Worm (Caenorhabditis elegans) whole organism, young adult: Measurements from ENCODE around the gene R11E3.1.

ENCODE experiments used
- B0035.1 ChIP-seq: sonication (generic microtip); optimal IDR thresholded peaks from 2 replicates; lab custom pipeline; 2016; ENCODE audit warnings: missing genetic modification characterization, mild to moderate bottlenecking, missing compliant biosample characterization, missing genotype, missing genetic modification reagents
- F22D6.2 ChIP-seq: sonication (generic microtip); optimal IDR thresholded peaks from 2 replicates; lab custom pipeline; 2016; ENCODE audit warnings: mild to moderate bottlenecking, missing genetic modification characterization, missing compliant biosample characterization
- F33H1.4 ChIP-seq: fragments of 200-800 bp; sonication (Bioruptor generic); IDR thresholded peaks from 2 replicates; pipeline ENCODE4 v1.3.6; 2022; ENCODE audit warnings: missing genetic modification reagents, missing genetic modification characterization, missing compliant biosample characterization
- F37B4.10 ChIP-seq: fragments of 200-800 bp; sonication (Bioruptor generic); IDR thresholded peaks from 2 replicates; pipeline ENCODE4 v1.3.6; 2022; ENCODE audit warnings: missing genetic modification characterization, missing compliant biosample characterization
- F57A8.1 ChIP-seq: fragments of 200-800 bp; sonication (Bioruptor generic); optimal IDR thresholded peaks from 2 replicates; lab custom pipeline; 2018; ENCODE audit warnings: mild to moderate bottlenecking, missing genetic modification characterization, moderate library complexity, missing compliant biosample characterization
- F57C9.4 ChIP-seq: sonication (generic microtip); optimal IDR thresholded peaks from 2 replicates; lab custom pipeline; 2017; ENCODE audit warnings: mild to moderate bottlenecking, missing genetic modification characterization, missing compliant biosample characterization
- K11D2.4 ChIP-seq: fragments of 200-800 bp; sonication (Bioruptor generic); IDR thresholded peaks from 2 replicates; pipeline ENCODE4 v1.3.6; 2022; ENCODE audit warnings: missing genetic modification reagents, missing genetic modification characterization, missing compliant biosample characterization
- K12H6.12 ChIP-seq: fragments of 200-800 bp; sonication (Bioruptor generic); optimal IDR thresholded peaks from 2 replicates; lab custom pipeline; 2018; ENCODE audit warnings: mild to moderate bottlenecking, missing genetic modification characterization, missing compliant biosample characterization
- T26A5.8 ChIP-seq: sonication (generic microtip); optimal IDR thresholded peaks from 2 replicates; lab custom pipeline; 2016; ENCODE audit warnings: missing genetic modification characterization, missing compliant biosample characterization
- Y56A3A.18 ChIP-seq: fragments of 200-800 bp; sonication (Bioruptor generic); IDR thresholded peaks from 2 replicates; pipeline ENCODE4 v1.3.6; 2022; ENCODE audit warnings: missing genetic modification reagents, missing genetic modification characterization, missing compliant biosample characterization
- Y79H2A.3 ChIP-seq: fragments of 200-800 bp; sonication (Bioruptor generic); conservative IDR thresholded peaks from 2 replicates; pipeline ENCODE4 v1.3.6; 2022; ENCODE audit warnings: missing genetic modification reagents, missing genetic modification characterization, missing compliant biosample characterization
- akir-1 ChIP-seq: fragments of 200-800 bp; sonication (Bioruptor generic); optimal IDR thresholded peaks from 2 replicates; lab custom pipeline; 2018; ENCODE audit warnings: mild to moderate bottlenecking, missing genetic modification characterization, moderate library complexity, missing compliant biosample characterization
- ama-1 ChIP-seq, 3 experiments: fragments of 150-350 bp in 1 of 3; sonication (generic microtip) in 2 of 3; optimal IDR thresholded peaks; 2 replicates each; lab custom pipeline; 2014 to 2018; ENCODE audit warnings: missing biosample characterization in 2 of 3, missing genetic modification characterization in 2 of 3, missing genetic modification reagents in 2 of 3
- atf-7 ChIP-seq: sonication (generic microtip); optimal IDR thresholded peaks from 2 replicates; lab custom pipeline; 2017; ENCODE audit warnings: mild to moderate bottlenecking, missing genetic modification characterization, missing compliant biosample characterization
- bed-1 ChIP-seq: fragments of 200-800 bp; sonication (Bioruptor generic); IDR thresholded peaks from 2 replicates; pipeline ENCODE4 v1.3.6; 2022; ENCODE audit warnings: missing genetic modification reagents, missing genetic modification characterization, missing compliant biosample characterization
- bed-2 ChIP-seq: fragments of 200-800 bp; sonication (Bioruptor generic); IDR thresholded peaks from 2 replicates; pipeline ENCODE4 v1.3.6; 2022; ENCODE audit warnings: missing genetic modification reagents, missing genetic modification characterization, missing compliant biosample characterization
- cebp-1 ChIP-seq, 2 experiments: fragments of 200-800 bp in 1 of 2; sonication (Bioruptor generic) in 1 of 2; sonication (generic microtip) in 1 of 2; IDR thresholded peaks in 1 of 2; optimal IDR thresholded peaks in 1 of 2; 2 replicates each; pipeline versions ENCODE4 v1.3.6 to Lab custom; 2017 to 2022; ENCODE audit warnings: missing compliant biosample characterization in 2 of 2, missing genetic modification characterization in 2 of 2, mild to moderate bottlenecking in 1 of 2, missing genetic modification reagents in 1 of 2, moderate library complexity in 1 of 2
- ceh-100 ChIP-seq: fragments of 200-800 bp; sonication (Bioruptor generic); IDR thresholded peaks from 2 replicates; pipeline ENCODE4 v1.3.6; 2022; ENCODE audit warnings: missing genetic modification reagents, missing genetic modification characterization, missing compliant biosample characterization
- ceh-27 ChIP-seq: fragments of 200-800 bp; sonication (Bioruptor generic); optimal IDR thresholded peaks from 2 replicates; lab custom pipeline; 2018; ENCODE audit warnings: mild to moderate bottlenecking, missing genetic modification characterization, moderate library complexity, missing compliant biosample characterization
- chd-7 ChIP-seq: sonication (generic microtip); optimal IDR thresholded peaks from 2 replicates; lab custom pipeline; 2016; ENCODE audit warnings: mild to moderate bottlenecking, missing genetic modification characterization, moderate library complexity, missing compliant biosample characterization
- die-1 ChIP-seq: sonication (generic microtip); optimal IDR thresholded peaks from 2 replicates; lab custom pipeline; 2016; ENCODE audit warnings: missing genotype, mild to moderate bottlenecking, missing genetic modification characterization, missing compliant biosample characterization
- dox-1 ChIP-seq: fragments of 200-800 bp; sonication (Bioruptor generic); IDR thresholded peaks from 2 replicates; pipeline ENCODE4 v1.3.6; 2022; ENCODE audit warnings: missing genetic modification reagents, missing genetic modification characterization, missing compliant biosample characterization
- dpff-1 ChIP-seq: sonication (generic microtip); optimal IDR thresholded peaks from 2 replicates; lab custom pipeline; 2017; ENCODE audit warnings: mild to moderate bottlenecking, missing genetic modification characterization, missing compliant biosample characterization
- fkh-3 ChIP-seq: sonication (generic microtip); optimal IDR thresholded peaks from 2 replicates; lab custom pipeline; 2016; ENCODE audit warnings: mild to moderate bottlenecking, missing genetic modification characterization, missing compliant biosample characterization
- lag-1 ChIP-seq: fragments of 200-800 bp; sonication (Bioruptor generic); IDR thresholded peaks from 2 replicates; pipeline ENCODE4 v1.3.6; 2022; ENCODE audit warnings: missing genetic modification reagents, missing genetic modification characterization, missing compliant biosample characterization
- let-607 ChIP-seq, 2 experiments: fragments of 200-800 bp in 1 of 2; sonication (Bioruptor generic) in 1 of 2; sonication (generic microtip) in 1 of 2; optimal IDR thresholded peaks; 2 replicates each; lab custom pipeline; 2016 to 2018; ENCODE audit warnings: mild to moderate bottlenecking in 2 of 2, missing compliant biosample characterization in 2 of 2, missing genetic modification characterization in 2 of 2, moderate library complexity in 2 of 2, missing genotype in 1 of 2
- lin-26 ChIP-seq: fragments of 200-800 bp; sonication (Bioruptor generic); IDR thresholded peaks from 2 replicates; pipeline ENCODE4 v1.3.6; 2022; ENCODE audit warnings: missing genetic modification reagents, missing genetic modification characterization, missing compliant biosample characterization
- lin-54 ChIP-seq: fragments of 200-800 bp; sonication (Bioruptor generic); optimal IDR thresholded peaks from 2 replicates; lab custom pipeline; 2018; ENCODE audit warnings: mild to moderate bottlenecking, missing genetic modification characterization, missing compliant biosample characterization
- lir-1 ChIP-seq: fragments of 200-800 bp; sonication (Bioruptor generic); conservative IDR thresholded peaks from 2 replicates; pipeline ENCODE4 v1.3.6; 2022; ENCODE audit warnings: missing genetic modification reagents, missing genetic modification characterization, missing compliant biosample characterization
- lsl-1 ChIP-seq: fragments of 200-800 bp; sonication (Bioruptor generic); optimal IDR thresholded peaks from 2 replicates; lab custom pipeline; 2018; ENCODE audit warnings: mild to moderate bottlenecking, missing genetic modification characterization, moderate library complexity, missing compliant biosample characterization
- lsy-27 ChIP-seq: sonication (generic microtip); optimal IDR thresholded peaks from 2 replicates; lab custom pipeline; 2017; ENCODE audit warnings: missing genetic modification characterization, mild to moderate bottlenecking, missing compliant biosample characterization, antibody characterized with exemption, missing genotype, borderline replicate concordance; ENCODE audit not compliant: insufficient read depth
- madf-3 ChIP-seq: fragments of 200-800 bp; sonication (Bioruptor generic); IDR thresholded peaks from 2 replicates; pipeline ENCODE4 v1.3.6; 2022; ENCODE audit warnings: missing genetic modification reagents, missing genetic modification characterization, missing compliant biosample characterization
- mel-28 ChIP-seq: sonication (generic microtip); optimal IDR thresholded peaks from 2 replicates; lab custom pipeline; 2016; ENCODE audit warnings: borderline replicate concordance, mild to moderate bottlenecking, missing genetic modification characterization, missing compliant biosample characterization
- mes-4 ChIP-seq: sonication (generic microtip); optimal IDR thresholded peaks from 2 replicates; lab custom pipeline; 2016; ENCODE audit warnings: missing genotype, missing genetic modification characterization, missing compliant biosample characterization
- nfya-2 ChIP-seq: fragments of 200-800 bp; sonication (Bioruptor generic); IDR thresholded peaks from 2 replicates; pipeline ENCODE4 v1.3.6; 2022; ENCODE audit warnings: missing genetic modification reagents, missing genetic modification characterization, missing compliant biosample characterization
- nhr-179 ChIP-seq: sonication (generic microtip); optimal IDR thresholded peaks from 2 replicates; lab custom pipeline; 2016; ENCODE audit warnings: mild to moderate bottlenecking, missing genetic modification characterization, missing compliant biosample characterization
- nhr-80 ChIP-seq: sonication (generic microtip); optimal IDR thresholded peaks from 2 replicates; lab custom pipeline; 2016; ENCODE audit warnings: missing genetic modification characterization, missing compliant biosample characterization
- pha-4 ChIP-seq: fragments of 150-350 bp; sonication (generic microtip); optimal IDR thresholded peaks from 2 replicates; lab custom pipeline; 2014; ENCODE audit warnings: missing biosample characterization, missing genetic modification reagents, missing genetic modification characterization
- rcor-1 ChIP-seq: fragments of 200-800 bp; sonication (Bioruptor generic); IDR thresholded peaks from 2 replicates; pipeline ENCODE4 v1.3.6; 2022; ENCODE audit warnings: missing genetic modification reagents, missing genetic modification characterization, missing compliant biosample characterization
- rec-8 ChIP-seq, 2 experiments: sonication (generic microtip); optimal IDR thresholded peaks; 2 replicates each; lab custom pipeline; 2016; ENCODE audit warnings: mild to moderate bottlenecking in 2 of 2, missing genetic modification characterization in 2 of 2, missing genetic modification reagents in 2 of 2, missing genotype in 2 of 2, missing biosample characterization in 1 of 2, missing compliant biosample characterization in 1 of 2, moderate library complexity in 1 of 2
- rpc-1 ChIP-seq, 2 experiments: fragments of 150-350 bp in 1 of 2; sonication (generic microtip) in 1 of 2; optimal IDR thresholded peaks; 2 replicates each; lab custom pipeline; 2014 to 2018; ENCODE audit warnings: missing biosample characterization in 1 of 2, missing genetic modification characterization in 1 of 2, missing genetic modification reagents in 1 of 2, missing genotype in 1 of 2
- snpc-1.1 ChIP-seq: sonication (generic microtip); optimal IDR thresholded peaks from 2 replicates; lab custom pipeline; 2017; ENCODE audit warnings: missing genetic modification characterization, mild to moderate bottlenecking, missing compliant biosample characterization, antibody characterized with exemption, moderate library complexity, missing genotype, missing genetic modification reagents; ENCODE audit not compliant: insufficient read depth
- tbx-9 ChIP-seq: sonication (generic microtip); optimal IDR thresholded peaks from 2 replicates; lab custom pipeline; 2016; ENCODE audit warnings: borderline replicate concordance, missing genetic modification characterization, inconsistent platforms, missing compliant biosample characterization
- unc-62 ChIP-seq: fragments of 150-350 bp; optimal IDR thresholded peaks from 2 replicates; lab custom pipeline; 2014; ENCODE audit warnings: missing biosample characterization, missing genetic modification reagents, missing genetic modification characterization
- ztf-22 ChIP-seq: fragments of 200-800 bp; sonication (Bioruptor generic); optimal IDR thresholded peaks from 2 replicates; lab custom pipeline; 2018; ENCODE audit warnings: mild to moderate bottlenecking, missing genetic modification characterization, moderate library complexity, missing compliant biosample characterization
- ztf-3 ChIP-seq: fragments of 200-800 bp; sonication (Bioruptor generic); optimal IDR thresholded peaks from 2 replicates; lab custom pipeline; 2018; ENCODE audit warnings: mild to moderate bottlenecking, missing genetic modification characterization, missing compliant biosample characterization

Gene R11E3.1

ce11 chrIV:4821054-4821453, 31.5 kb downstream of the R11E3.1 start, which contains the start of gene H06H21.8:
TSS of gene H06H21.8 (minus strand) at chrIV:4821131.
- no peak for TF ChIP-seq tbx-9 (tag; lab: Kevin White, UChicago)
- TF ChIP-seq rec-8 (tag; optimal IDR thresholded peaks at IDR 0.05; lab: Kevin White, UChicago), result no peak
- TF ChIP-seq mel-28, result no peak
- no peak for TF ChIP-seq bed-2
- TF ChIP-seq Y56A3A.18 (GFP tag; lab: Robert Waterston, UW), result 0 out of 2 replicates have a peak, but pooled peaks have one; percentile 46
- no peak for TF ChIP-seq cebp-1 (GFP tag; IDR thresholded peaks at IDR 0.05; lab: Robert Waterston, UW)
- peak; percentile 45 for TF ChIP-seq cebp-1 (tag; optimal IDR thresholded peaks at IDR 0.05; lab: Kevin White, UChicago)
- no peak for TF ChIP-seq ama-1 (optimal IDR thresholded peaks at IDR 0.05; lab: Kevin White, UChicago)
- no peak for TF ChIP-seq ama-1 (GFP tag; optimal IDR thresholded peaks at IDR 0.05; lab: Kevin White, UChicago)
- no peak for TF ChIP-seq K12H6.12 (tag; lab: Kevin White, UChicago)
- peak; percentile 14 for TF ChIP-seq pha-4 (tag; lab: Kevin White, UChicago)
- TF ChIP-seq dpff-1 (tag; lab: Kevin White, UChicago), result no peak
- TF ChIP-seq nhr-179 (tag; lab: Kevin White, UChicago), result no peak
- no peak for TF ChIP-seq lsl-1 (GFP tag; lab: Kevin White, UChicago)
- no peak for TF ChIP-seq B0035.1
- TF ChIP-seq akir-1 (GFP tag; lab: Kevin White, UChicago), result no peak
- TF ChIP-seq dox-1, result no peak
- TF ChIP-seq Y79H2A.3 (GFP tag; lab: Robert Waterston, UW), result no peak
- no peak for TF ChIP-seq ztf-3 (GFP tag; lab: Kevin White, UChicago)
- no peak for TF ChIP-seq die-1
- TF ChIP-seq bed-1 (GFP tag; lab: Robert Waterston, UW), result no peak
- TF ChIP-seq F57C9.4 (tag; lab: Kevin White, UChicago), result no peak
- TF ChIP-seq rpc-1 (optimal IDR thresholded peaks at IDR 0.05; lab: Kevin White, UChicago), result no peak
- no peak for TF ChIP-seq rpc-1 (tag; optimal IDR thresholded peaks at IDR 0.05; lab: Kevin White, UChicago)
- no peak for TF ChIP-seq lag-1 (GFP tag; lab: Robert Waterston, UW)
- TF ChIP-seq fkh-3 (tag; lab: Kevin White, UChicago), result no peak
- peak; percentile 4 for TF ChIP-seq ztf-22 (GFP tag; lab: Kevin White, UChicago)
- TF ChIP-seq atf-7 (tag; lab: Kevin White, UChicago), result peak; percentile 33
- no peak for TF ChIP-seq T26A5.8 (tag; lab: Kevin White, UChicago)
- no peak for TF ChIP-seq ceh-100
- TF ChIP-seq lin-54 (GFP tag; lab: Kevin White, UChicago), result no peak
- TF ChIP-seq nhr-80 (tag; lab: Kevin White, UChicago), result peak; percentile 77
- TF ChIP-seq lsy-27, result no peak
- TF ChIP-seq let-607 (tag; optimal IDR thresholded peaks at IDR 0.05; lab: Kevin White, UChicago), result peak; percentile 81 to 83
- TF ChIP-seq lin-26, result no peak
- no peak for TF ChIP-seq K11D2.4 (GFP tag; lab: Robert Waterston, UW)
- TF ChIP-seq madf-3, result no peak
- no peak for TF ChIP-seq mes-4 (tag; lab: Kevin White, UChicago)
- TF ChIP-seq nfya-2 (GFP tag; lab: Robert Waterston, UW), result no peak
- TF ChIP-seq rcor-1, result no peak

- TF ChIP-seq lsl-1 (GFP tag; lab: Kevin White, UChicago), result no peak
- TF ChIP-seq F57A8.1 (GFP tag; lab: Kevin White, UChicago), result no peak
- TF ChIP-seq let-607 (tag; optimal IDR thresholded peaks at IDR 0.05; lab: Kevin White, UChicago), result peak in 1 of 2 experiments; percentile 24
- TF ChIP-seq nhr-80 (tag; lab: Kevin White, UChicago), result peak; percentile 81
- no peak for TF ChIP-seq F33H1.4 (GFP tag; lab: Robert Waterston, UW)
- no peak for TF ChIP-seq B0035.1
- no peak for TF ChIP-seq F37B4.10 (GFP tag; lab: Robert Waterston, UW)
- TF ChIP-seq F22D6.2 (tag; lab: Kevin White, UChicago), result no peak
- no peak for TF ChIP-seq ceh-27
- TF ChIP-seq snpc-1.1, result no peak
- TF ChIP-seq T26A5.8 (tag; lab: Kevin White, UChicago), result no peak
- no peak for TF ChIP-seq lir-1
- TF ChIP-seq unc-62, result peak; percentile 2
- no peak for TF ChIP-seq chd-7 (tag; lab: Kevin White, UChicago)
- no peak for TF ChIP-seq tbx-9 (tag; lab: Kevin White, UChicago)
These were observed 32.3 kb downstream of the R11E3.1 start for ce11 chrIV:4821843-4822242.
